Worm (Caenorhabditis elegans): Measurements from ENCODE around the gene josd-1.

- no peak for TF ChIP-seq tbx-9 (tag; optimal IDR thresholded peaks at IDR 0.05; ENCODE audit: borderline replicate concordance)
- TF ChIP-seq F49E8.2 (tag; optimal IDR thresholded peaks at IDR 0.05; ENCODE audit: insufficient read depth): no peak
- TF ChIP-seq F57A8.1 (GFP tag; optimal IDR thresholded peaks at IDR 0.05): no peak
- TF ChIP-seq dpff-1 (tag; optimal IDR thresholded peaks at IDR 0.05): no peak
- no peak for TF ChIP-seq snpc-1.1 (tag; optimal IDR thresholded peaks at IDR 0.05; ENCODE audit: insufficient read depth)
- no peak for TF ChIP-seq ztf-25 (GFP tag; IDR thresholded peaks at IDR 0.05)
- no peak for TF ChIP-seq madf-8 (GFP tag; conservative IDR thresholded peaks at IDR 0.05)
- no peak for TF ChIP-seq hmg-20 (GFP tag; IDR thresholded peaks at IDR 0.05)
- TF ChIP-seq ceh-58 (GFP tag; IDR thresholded peaks at IDR 0.05): no peak
- no peak for TF ChIP-seq B0336.3 (GFP tag; IDR thresholded peaks at IDR 0.05)
- TF ChIP-seq dpl-1 (GFP tag; optimal IDR thresholded peaks at IDR 0.05): no peak
- TF ChIP-seq rec-8 (tag; optimal IDR thresholded peaks at IDR 0.05): no peak
- TF ChIP-seq snpc-1.3 (tag; optimal IDR thresholded peaks at IDR 0.05; ENCODE audit: insufficient read depth): no peak
- no peak for TF ChIP-seq nfya-1 (tag; optimal IDR thresholded peaks at IDR 0.05; ENCODE audit: borderline replicate concordance, insufficient read depth)
Observed at ce11 chrIII:2873116-2873644, 36.7 kb downstream of the josd-1 start.
